Worm (Caenorhabditis elegans) whole organism, L4/young adult: Measurements from ENCODE around the gene zyg-9.

Experiments used
- W03F9.2 ChIP-seq: fragments of 150-350 bp; optimal IDR thresholded peaks from 2 replicates; lab custom pipeline; 2014; ENCODE audit warnings: missing biosample characterization, missing genetic modification characterization
- dao-5 ChIP-seq: sonication (generic microtip); optimal IDR thresholded peaks from 2 replicates; lab custom pipeline; 2016; ENCODE audit warnings: missing genotype, missing genetic modification characterization, moderate library complexity, missing compliant biosample characterization
- him-1 ChIP-seq: sonication (generic microtip); optimal IDR thresholded peaks from 2 replicates; lab custom pipeline; 2016; ENCODE audit warnings: missing genotype, missing genetic modification reagents, missing genetic modification characterization, missing compliant biosample characterization

DNA sequence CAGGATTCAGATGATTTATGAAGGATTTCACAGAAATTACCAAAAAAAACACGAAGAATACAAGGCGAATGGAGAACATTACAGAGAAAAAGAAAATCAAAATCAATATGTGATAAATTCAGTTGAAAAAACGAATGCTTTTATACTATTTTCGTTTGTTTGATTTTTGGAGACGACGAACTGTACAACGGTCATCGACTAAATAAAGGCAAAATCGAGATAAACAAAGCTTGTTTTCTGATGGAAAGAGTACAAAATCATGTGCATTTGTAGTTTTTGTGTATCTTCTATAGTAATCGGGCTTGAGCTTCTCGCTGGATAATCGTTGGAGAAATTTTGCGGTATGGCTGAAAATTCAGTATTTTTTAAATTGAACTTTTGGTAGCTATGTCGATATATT, 13.5 kb downstream of the zyg-9 start, which contains the start of gene M05D6.8:
- TF ChIP-seq dao-5 (tag; lab: Kevin White, UChicago) (no peak), him-1 (no peak), W03F9.2 (tag; lab: Kevin White, UChicago) (no peak)
